Worm (Caenorhabditis elegans): ENCODE data around the gene lpr-7.
A peak's percentile ranks its signal among the peaks of the same experiment; 100 is the strongest.

ce11 chrX:670603-671002, 14.6 kb downstream of the lpr-7 start, which contains the start of gene T19D7.6:
- no peak for TF ChIP-seq aptf-3 (GFP tag; IDR thresholded peaks at IDR 0.05)
- no peak for TF ChIP-seq ceh-100 (GFP tag; IDR thresholded peaks at IDR 0.05)
- peak; percentile 43 for TF ChIP-seq unc-62 (GFP tag; optimal IDR thresholded peaks at IDR 0.05)

All from whole organism, young adult.